Fruit fly (Drosophila melanogaster): ENCODE results near the gene Brd8.

DNA sequence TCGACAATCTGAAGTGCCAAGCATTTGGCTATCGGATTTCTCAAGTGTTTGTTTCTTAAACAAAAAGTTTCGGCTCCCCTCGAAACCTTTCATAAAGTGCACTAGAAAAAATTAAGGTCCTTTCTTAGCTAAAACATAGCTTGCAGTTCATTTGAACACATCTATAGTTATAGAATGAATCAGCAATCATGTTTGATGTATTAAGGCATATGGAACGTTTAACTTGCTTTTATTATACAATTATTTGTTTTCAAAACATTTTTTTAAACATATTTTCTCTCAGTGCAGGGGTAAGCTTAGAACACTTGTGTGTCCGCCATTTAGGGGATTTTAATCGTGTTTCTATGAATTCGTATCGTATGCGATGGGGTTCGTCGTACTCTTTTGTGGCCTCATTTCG is 51.3 kb downstream of the Brd8 start:
- no peak for TF ChIP-seq Gug (GFP tag; IDR thresholded peaks at IDR 0.05)
- no peak for TF ChIP-seq OdsH (GFP tag; optimal IDR thresholded peaks at IDR 0.05)
- TF ChIP-seq CG10631 (GFP tag; optimal IDR thresholded peaks at IDR 0.05): no peak
- no peak for TF ChIP-seq vri (GFP tag; optimal IDR thresholded peaks at IDR 0.05)
- TF ChIP-seq spab (GFP tag; optimal IDR thresholded peaks at IDR 0.05): no peak
- no peak for TF ChIP-seq CG4318 (GFP tag; optimal IDR thresholded peaks at IDR 0.05)
- no peak for TF ChIP-seq eg (GFP tag; IDR thresholded peaks at IDR 0.05)
- TF ChIP-seq pdm3 (GFP tag; optimal IDR thresholded peaks at IDR 0.05): peak; percentile 14
- TF ChIP-seq Hr38 (GFP tag; optimal IDR thresholded peaks at IDR 0.05): no peak
- TF ChIP-seq Sox102F (GFP tag; optimal IDR thresholded peaks at IDR 0.05): no peak

Data from whole organism, prepupa.